Worm (Caenorhabditis elegans): ENCODE measurements around the gene R05H5.3.

- TF ChIP-seq bed-3 (GFP tag; optimal IDR thresholded peaks at IDR 0.05) (no peak), mep-1 (tag; optimal IDR thresholded peaks at IDR 0.05) (no peak), snpc-4 (tag; optimal IDR thresholded peaks at IDR 0.05) (no peak), lin-13 (tag; optimal IDR thresholded peaks at IDR 0.05) (no peak), nhr-12 (tag; optimal IDR thresholded peaks at IDR 0.05) (no peak), mab-5 (tag; optimal IDR thresholded peaks at IDR 0.05) (no peak), elt-3 (tag; optimal IDR thresholded peaks at IDR 0.05) (no peak), ztf-11 (tag; optimal IDR thresholded peaks at IDR 0.05) (no peak), ceh-83 (GFP tag; optimal IDR thresholded peaks at IDR 0.05) (no peak), nhr-28 (tag; optimal IDR thresholded peaks at IDR 0.05) (no peak), unc-62 (GFP tag; optimal IDR thresholded peaks at IDR 0.05) (no peak), ces-1 (GFP tag; optimal IDR thresholded peaks at IDR 0.05) (peak; percentile 47), lsy-2 (tag; optimal IDR thresholded peaks at IDR 0.05) (no peak), elt-1 (tag; optimal IDR thresholded peaks at IDR 0.05; ENCODE audit: borderline replicate concordance, insufficient read depth) (no peak)
Measured at ce11 chrII:10167731-10168130, 29.7 kb upstream of the R05H5.3 start.

Measured in whole organism, mixed stage, embryonic.